Fruit fly (Drosophila melanogaster) whole organism, prepupa: ENCODE data around the gene Npc2d.

ENCODE experiments used
- CG6792 ChIP-seq: fragments of 200-800 bp; sonication (Bioruptor generic); optimal IDR thresholded peaks from 3 replicates; lab custom pipeline; 2016; ENCODE audit warnings: missing biosample characterization, missing genetic modification characterization
- Hr4 ChIP-seq: fragments of 200-800 bp; sonication (Bioruptor generic); optimal IDR thresholded peaks from 3 replicates; lab custom pipeline; 2016; ENCODE audit warnings: missing biosample characterization, missing genetic modification characterization
- svp ChIP-seq: fragments of 200-800 bp; sonication (Bioruptor generic); peaks from one replicate; lab custom pipeline; 2016; ENCODE audit warnings: missing biosample characterization, missing genetic modification characterization

DNA sequence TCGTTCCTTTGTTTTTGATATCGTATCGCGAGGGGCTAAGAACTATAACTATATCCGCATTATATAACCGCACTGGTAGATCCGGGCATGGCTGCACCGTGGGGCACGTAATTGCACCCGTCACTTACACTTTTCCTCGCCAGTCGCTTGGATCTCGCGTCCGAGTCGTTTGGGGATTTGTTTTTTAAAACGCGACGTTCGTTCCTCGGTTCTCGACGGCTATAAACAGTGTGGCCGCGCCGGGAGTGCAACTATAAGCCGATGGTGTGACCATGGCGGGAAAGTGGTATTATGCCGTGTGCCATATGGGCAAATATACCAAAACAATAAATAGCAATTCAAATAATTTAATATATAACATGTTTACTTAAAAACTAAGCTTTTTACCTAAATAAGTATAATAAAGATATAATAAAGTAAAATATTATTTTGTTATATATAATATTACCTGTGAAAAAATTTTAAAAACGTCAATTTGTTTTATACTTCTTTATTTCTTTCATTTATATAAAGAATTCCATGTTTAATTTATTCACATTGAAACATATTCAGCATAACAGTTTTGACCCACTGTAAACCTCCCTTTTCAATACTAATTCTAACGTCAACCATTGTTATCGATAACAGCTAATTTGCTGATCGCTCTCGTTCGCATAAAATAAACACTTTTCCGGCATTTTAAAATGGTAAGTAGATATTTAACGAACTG is 13.1 kb downstream of the Npc2d start, which contains the start of the genes Mical and CG3909:
- TF ChIP-seq svp (GFP tag; lab: Kevin White, UChicago) (peak; percentile 89), Hr4 (GFP tag; lab: Kevin White, UChicago) (peak; percentile 69), CG6792 (GFP tag; lab: Kevin White, UChicago) (peak; percentile 78)
